Worm (Caenorhabditis elegans) whole organism, L4 larva: ENCODE results near the gene F53H1.4.

Experiments used
- ama-1 ChIP-seq: fragments of 150-350 bp; optimal IDR thresholded peaks from 2 replicates; lab custom pipeline; 2014; ENCODE audit warnings: inconsistent platforms, mixed read lengths
- nhr-76 ChIP-seq: fragments of 150-350 bp; optimal IDR thresholded peaks from 2 replicates; lab custom pipeline; 2014; ENCODE audit warnings: missing biosample characterization, missing genetic modification characterization

DNA sequence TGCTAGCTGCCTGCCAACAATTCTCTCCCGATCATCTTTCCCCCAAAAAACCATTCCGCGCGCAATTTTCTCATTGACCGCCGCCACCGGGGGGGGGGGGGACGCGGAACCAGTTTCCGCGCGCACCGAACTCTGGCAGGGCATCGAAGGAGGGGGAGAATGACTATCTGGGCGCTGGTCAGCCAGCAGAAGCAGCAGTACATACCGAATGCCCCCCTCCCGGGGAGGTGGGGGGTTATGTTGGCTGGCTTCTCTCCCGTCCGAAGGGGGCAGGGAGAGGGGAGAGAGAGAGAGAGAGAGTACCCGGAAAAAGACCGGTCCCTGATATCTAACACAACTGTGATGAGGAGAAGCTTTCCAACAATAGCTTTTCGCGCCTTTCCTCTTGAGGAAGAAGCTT, 67.7 kb downstream of the F53H1.4 start:
- TF ChIP-seq ama-1 (lab: Kevin White, UChicago) (no peak), nhr-76 (no peak)
